Worm (Caenorhabditis elegans) whole organism, early embryonic: ENCODE measurements around the gene F22B7.1.

Experiments used
- ama-1 ChIP-seq: fragments of 150-350 bp; optimal IDR thresholded peaks from 2 replicates; lab custom pipeline; 2014
- ceh-13 ChIP-seq: fragments of 200-800 bp; sonication (Bioruptor generic); optimal IDR thresholded peaks from 2 replicates; lab custom pipeline; 2018; ENCODE audit warnings: mild to moderate bottlenecking, missing genetic modification characterization, missing compliant biosample characterization
- ets-7 ChIP-seq: sonication (generic microtip); optimal IDR thresholded peaks from 2 replicates; lab custom pipeline; 2016; ENCODE audit warnings: missing genotype, missing genetic modification characterization, missing compliant biosample characterization
- flt-1 ChIP-seq: fragments of 200-800 bp; sonication (Bioruptor generic); IDR thresholded peaks from 2 replicates; pipeline ENCODE4 v1.3.6; 2022; ENCODE audit warnings: missing genetic modification characterization, missing compliant biosample characterization
- hmbx-1 ChIP-seq: sonication (generic microtip); optimal IDR thresholded peaks from 2 replicates; lab custom pipeline; 2016; ENCODE audit warnings: mild to moderate bottlenecking, missing genetic modification characterization, missing compliant biosample characterization
- hmg-4 ChIP-seq: fragments of 200-800 bp; sonication (Bioruptor generic); optimal IDR thresholded peaks from 2 replicates; lab custom pipeline; 2018; ENCODE audit warnings: mild to moderate bottlenecking, missing genetic modification characterization, missing compliant biosample characterization
- hnd-1 ChIP-seq: sonication (generic microtip); optimal IDR thresholded peaks from 2 replicates; lab custom pipeline; 2016; ENCODE audit warnings: missing genetic modification characterization, missing compliant biosample characterization

DNA sequence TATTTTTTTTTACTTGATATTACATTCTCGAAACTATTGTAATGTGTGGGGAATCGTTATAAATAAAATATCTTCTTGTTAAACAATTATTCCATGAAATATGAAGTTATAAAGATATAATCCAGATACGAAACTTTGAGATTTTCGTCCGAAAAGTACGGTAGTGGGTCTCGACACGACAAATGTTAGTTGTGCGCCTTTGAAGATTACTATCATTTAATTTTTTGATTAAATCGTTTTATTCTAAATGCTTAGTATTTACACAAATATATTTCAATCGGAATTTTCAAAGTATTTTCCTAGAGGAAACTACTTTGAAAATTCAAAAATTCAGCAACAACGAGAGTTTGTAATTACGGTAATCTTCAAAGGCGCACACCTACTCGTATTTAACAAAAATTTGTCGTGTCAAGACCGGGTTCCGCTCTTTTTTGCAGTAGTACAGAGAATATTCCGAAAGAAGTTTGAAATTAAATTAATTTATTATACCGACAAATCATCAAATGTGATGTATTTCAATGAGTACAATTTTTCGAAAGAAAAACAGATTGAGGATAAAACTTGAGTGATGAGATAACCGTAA is 12.9 kb upstream of the F22B7.1 start:
- TF ChIP-seq ama-1 (lab: Kevin White, UChicago), result no peak
- TF ChIP-seq hmbx-1, result no peak
- TF ChIP-seq ets-7 (tag; lab: Kevin White, UChicago), result no peak
- TF ChIP-seq flt-1, result no peak
- TF ChIP-seq hnd-1 (tag; lab: Kevin White, UChicago), result no peak
- no peak for TF ChIP-seq ceh-13 (GFP tag; lab: Kevin White, UChicago)
- TF ChIP-seq hmg-4 (GFP tag; lab: Kevin White, UChicago), result no peak
